Worm (Caenorhabditis elegans): ENCODE data around the gene F57F5.3.

F57F5.3 gene

DNA sequence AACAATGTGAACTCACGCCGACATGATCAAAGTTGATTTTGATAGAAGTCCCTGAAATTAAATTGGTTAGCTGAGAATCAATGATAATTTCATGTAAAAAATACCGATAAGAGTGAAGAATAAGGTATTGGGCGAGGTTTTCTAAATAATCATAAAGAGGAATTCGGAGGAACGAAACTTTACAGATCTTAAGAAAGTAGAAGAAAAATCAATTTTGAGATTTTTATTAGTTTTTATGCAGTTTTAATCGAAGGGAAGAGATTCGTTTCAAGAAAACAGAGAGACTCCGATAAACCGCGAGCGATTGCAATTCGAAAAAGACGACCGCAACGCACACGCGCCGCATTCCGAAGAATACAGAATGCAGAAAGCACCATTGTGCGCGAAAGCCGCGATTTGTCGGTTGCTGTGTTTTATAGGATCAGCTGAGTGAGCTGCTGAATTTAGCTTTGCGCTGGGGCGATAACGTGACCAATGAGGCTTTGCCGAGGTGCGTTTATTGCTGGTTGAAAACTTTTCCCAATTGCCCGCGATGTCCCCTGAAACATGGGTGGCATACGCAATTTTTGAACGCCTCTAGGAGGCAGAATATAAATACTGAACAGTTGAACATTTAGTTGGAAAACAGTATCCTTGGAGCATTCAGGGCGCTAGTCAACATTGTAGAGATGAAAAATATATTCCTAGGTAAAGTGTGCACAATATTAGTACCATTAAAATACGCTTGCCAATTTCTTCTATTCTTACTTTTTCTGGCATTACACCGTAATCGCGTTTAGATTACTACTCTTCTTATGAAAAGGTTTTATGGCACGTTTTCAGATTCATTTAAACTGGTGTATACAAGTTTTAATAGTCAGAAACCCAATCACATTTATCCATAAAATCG, 26.5 kb downstream of the F57F5.3 start, which contains the start of gene snr-4 (continued):
- TF ChIP-seq mcd-1 (GFP tag; IDR thresholded peaks at IDR 0.05) (peak; percentile 93), efl-1 (GFP tag; optimal IDR thresholded peaks at IDR 0.05) (peak; percentile 55), bed-1 (GFP tag; IDR thresholded peaks at IDR 0.05) (no peak), hlh-12 (tag; optimal IDR thresholded peaks at IDR 0.05) (no peak), unc-130 (GFP tag; optimal IDR thresholded peaks at IDR 0.05) (peak; percentile 72), F22D6.2 (tag; optimal IDR thresholded peaks at IDR 0.05) (peak; percentile 49), sptf-2 (GFP tag; optimal IDR thresholded peaks at IDR 0.05) (no peak), nhr-80 (tag; optimal IDR thresholded peaks at IDR 0.05) (peak; percentile 75), him-1 (tag; optimal IDR thresholded peaks at IDR 0.05) (peak; percentile 92), ekl-4 (GFP tag; IDR thresholded peaks at IDR 0.05) (peak; percentile 97), B0019.2 (GFP tag; conservative IDR thresholded peaks at IDR 0.05) (peak; percentile 56; the same call in 1 of the 2 replicates), nhr-90 (tag; optimal IDR thresholded peaks at IDR 0.05) (peak; percentile 61), F39B2.1 (GFP tag; IDR thresholded peaks at IDR 0.05) (no peak), sdz-38 (tag; optimal IDR thresholded peaks at IDR 0.05) (no peak), ztf-25 (GFP tag; IDR thresholded peaks at IDR 0.05) (no peak), snpc-1.3 (tag; optimal IDR thresholded peaks at IDR 0.05; ENCODE audit: insufficient read depth) (peak; percentile 94), hmg-20 (GFP tag; IDR thresholded peaks at IDR 0.05) (peak; percentile 84), dpl-1 (GFP tag; optimal IDR thresholded peaks at IDR 0.05) (peak; percentile 44), ztf-28 (GFP tag; IDR thresholded peaks at IDR 0.05) (peak; percentile 95), attf-5 (GFP tag; optimal IDR thresholded peaks at IDR 0.05) (peak; percentile 88), attf-6 (GFP tag; IDR thresholded peaks at IDR 0.05) (peak; percentile 93), nfya-2 (GFP tag; IDR thresholded peaks at IDR 0.05) (peak; percentile 49; the same call in 1 of the 2 replicates), cebp-1 (GFP tag; IDR thresholded peaks at IDR 0.05) (no peak), cebp-1 (tag; optimal IDR thresholded peaks at IDR 0.05) (peak; percentile 86), dox-1 (GFP tag; IDR thresholded peaks at IDR 0.05) (peak; percentile 98), rpc-1 (optimal IDR thresholded peaks at IDR 0.05) (no peak), rpc-1 (tag; optimal IDR thresholded peaks at IDR 0.05) (peak; percentile 11), zfh-2 (GFP tag; conservative IDR thresholded peaks at IDR 0.05) (peak; percentile 91), rec-8 (tag; optimal IDR thresholded peaks at IDR 0.05) (peak in 1 of 2 experiments; percentile 37), K12H6.12 (tag; optimal IDR thresholded peaks at IDR 0.05) (peak; percentile 88), madf-8 (GFP tag; conservative IDR thresholded peaks at IDR 0.05) (peak; percentile 65), tbx-9 (tag; optimal IDR thresholded peaks at IDR 0.05; ENCODE audit: borderline replicate concordance) (no peak), B0035.1 (tag; optimal IDR thresholded peaks at IDR 0.05) (peak; percentile 72), ztf-18 (tag; optimal IDR thresholded peaks at IDR 0.05) (peak; percentile 79), C17E4.6 (GFP tag; IDR thresholded peaks at IDR 0.05) (peak; percentile 97), ZK185.1 (tag; optimal IDR thresholded peaks at IDR 0.05; ENCODE audit: poor library complexity, severe bottlenecking) (peak; percentile 73), K11D2.4 (GFP tag; IDR thresholded peaks at IDR 0.05) (peak; percentile 88), cebp-2 (GFP tag; IDR thresholded peaks at IDR 0.05) (peak; percentile 61; the same call in 1 of the 2 replicates)

DNA sequence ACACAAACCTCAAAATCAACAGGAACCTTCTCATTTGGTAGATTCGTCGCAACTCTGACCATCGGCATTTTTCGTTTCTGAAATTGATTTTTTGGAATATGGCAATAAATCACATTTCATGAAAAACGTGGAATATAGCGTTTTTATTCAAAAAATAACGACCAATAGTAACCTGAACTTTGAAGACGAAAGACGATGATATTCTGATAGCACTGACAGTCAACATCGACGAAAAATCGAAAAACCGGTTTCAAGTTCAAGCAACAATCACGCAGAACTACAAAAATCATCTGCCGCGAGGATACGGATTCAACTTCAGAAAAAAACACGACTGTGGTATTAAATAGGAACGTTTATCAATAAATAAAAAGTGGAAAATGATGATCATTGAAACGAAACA, 28.2 kb downstream of the F57F5.3 start, which contains the start of gene mif-2:
TSS of gene mif-2 (minus strand) at position 281 of the 400 bp plus-strand sequence.
- TF ChIP-seq him-1 (tag; optimal IDR thresholded peaks at IDR 0.05) (peak; percentile 14), snpc-4 (GFP tag; optimal IDR thresholded peaks at IDR 0.05) (no peak), snpc-4 (tag; optimal IDR thresholded peaks at IDR 0.05) (peak in 1 of 4 experiments; percentile 61), Y67H2A.10 (GFP tag; conservative IDR thresholded peaks at IDR 0.05) (no peak), madf-6 (GFP tag; IDR thresholded peaks at IDR 0.05) (0 out of 2 replicates have a peak, but pooled peaks have one; percentile 5), rec-8 (tag; optimal IDR thresholded peaks at IDR 0.05) (no peak), snpc-3.4 (tag; optimal IDR thresholded peaks at IDR 0.05) (peak; percentile 43), hlh-26 (GFP tag; conservative IDR thresholded peaks at IDR 0.05) (no peak), Y56A3A.18 (GFP tag; IDR thresholded peaks at IDR 0.05) (no peak), atf-7 (tag; optimal IDR thresholded peaks at IDR 0.05) (no peak), snpc-1.3 (tag; optimal IDR thresholded peaks at IDR 0.05; ENCODE audit: insufficient read depth) (peak; percentile 5), athp-1 (tag; optimal IDR thresholded peaks at IDR 0.05) (no peak), ccch-3 (GFP tag; optimal IDR thresholded peaks at IDR 0.05) (no peak)
